Fruit fly (Drosophila melanogaster): ENCODE results near the gene tant.

Gene tant

dm6 chr3L:6082561-6082960 is 27.6 kb downstream of the tant start, which contains the start of gene CG13293 (continued):
- no peak for TF ChIP-seq CG6683 (GFP tag; optimal IDR thresholded peaks at IDR 0.05)
- no peak for TF ChIP-seq CG12299 (tag; optimal IDR thresholded peaks at IDR 0.05)
- TF ChIP-seq CG7556 (GFP tag; optimal IDR thresholded peaks at IDR 0.05) = no peak
- peak; percentile 2 for TF ChIP-seq CG9797 (GFP tag; optimal IDR thresholded peaks at IDR 0.05)
- no peak for TF ChIP-seq CG33213 (GFP tag; optimal IDR thresholded peaks at IDR 0.05)
- no peak for TF ChIP-seq CG17328 (GFP tag; IDR thresholded peaks at IDR 0.05)
- no peak for TF ChIP-seq CG1602 (GFP tag; optimal IDR thresholded peaks at IDR 0.05)
- no peak for TF ChIP-seq zfh2 (GFP tag; optimal IDR thresholded peaks at IDR 0.05)
- TF ChIP-seq row (GFP tag; IDR thresholded peaks at IDR 0.05) = peak; percentile 61; the same call in 2 of the 3 replicates
- no peak for TF ChIP-seq CG17568 (GFP tag; optimal IDR thresholded peaks at IDR 0.05)
- peak; percentile 17 for TF ChIP-seq CG14710 (tag; optimal IDR thresholded peaks at IDR 0.05)
- no peak for TF ChIP-seq fd96Cb (tag; optimal IDR thresholded peaks at IDR 0.05)
- TF ChIP-seq CG11723 (GFP tag; optimal IDR thresholded peaks at IDR 0.05) = no peak
- TF ChIP-seq B-H2 (GFP tag; optimal IDR thresholded peaks at IDR 0.05) = no peak
- no peak for TF ChIP-seq bsh (GFP tag; optimal IDR thresholded peaks at IDR 0.05)
- no peak for TF ChIP-seq CG6854 (GFP tag; optimal IDR thresholded peaks at IDR 0.05)
- no peak for TF ChIP-seq Dfd (GFP tag; optimal IDR thresholded peaks at IDR 0.05)
- no peak for TF ChIP-seq CG7372 (GFP tag; IDR thresholded peaks at IDR 0.05)
- no peak for TF ChIP-seq zen2 (GFP tag; IDR thresholded peaks at IDR 0.05; ENCODE audit: partially characterized antibody)
- no peak for TF ChIP-seq sens-2 (GFP tag; IDR thresholded peaks at IDR 0.05)
- TF ChIP-seq CG6689 (GFP tag; IDR thresholded peaks at IDR 0.05) = no peak
- TF ChIP-seq CoRest (tag; optimal IDR thresholded peaks at IDR 0.05) = no peak
- TF ChIP-seq fd64A (GFP tag; optimal IDR thresholded peaks at IDR 0.05) = no peak
- TF ChIP-seq YL-1 (GFP tag; optimal IDR thresholded peaks at IDR 0.05) = peak; percentile 50
- no peak for TF ChIP-seq ken (GFP tag; IDR thresholded peaks at IDR 0.05)
- TF ChIP-seq NFAT (GFP tag; IDR thresholded peaks at IDR 0.05) = 0 out of 2 replicates have a peak, but pooled peaks have one; percentile 21
- TF ChIP-seq CG1603 (tag; optimal IDR thresholded peaks at IDR 0.05) = peak; percentile 27
- TF ChIP-seq CG14667 (GFP tag; IDR thresholded peaks at IDR 0.05) = no peak
- TF ChIP-seq Lhr (GFP tag; optimal IDR thresholded peaks at IDR 0.05) = no peak
- TF ChIP-seq pum (GFP tag; optimal IDR thresholded peaks at IDR 0.05) = no peak
- no peak for TF ChIP-seq dati (GFP tag; IDR thresholded peaks at IDR 0.05)
- TF ChIP-seq Usf (GFP tag; optimal IDR thresholded peaks at IDR 0.05) = no peak
- no peak for TF ChIP-seq danr (GFP tag; IDR thresholded peaks at IDR 0.05)
- TF ChIP-seq corto (GFP tag; optimal IDR thresholded peaks at IDR 0.05) = no peak
- TF ChIP-seq bbx (GFP tag; IDR thresholded peaks at IDR 0.05; ENCODE audit: partially characterized antibody) = no peak
- no peak for TF ChIP-seq Stat92E (GFP tag; optimal IDR thresholded peaks at IDR 0.05)
- TF ChIP-seq eve (GFP tag; optimal IDR thresholded peaks at IDR 0.05) = no peak
- no peak for TF ChIP-seq Taf1 (GFP tag; IDR thresholded peaks at IDR 0.05)
- TF ChIP-seq btn (GFP tag; optimal IDR thresholded peaks at IDR 0.05) = no peak
- no peak for TF ChIP-seq CG1792 (GFP tag; optimal IDR thresholded peaks at IDR 0.05)
- TF ChIP-seq chinmo (GFP tag; IDR thresholded peaks at IDR 0.05; ENCODE audit: partially characterized antibody) = no peak
- TF ChIP-seq CG30431 (GFP tag; optimal IDR thresholded peaks at IDR 0.05) = no peak
- no peak for TF ChIP-seq CG31388 (GFP tag; optimal IDR thresholded peaks at IDR 0.05)
- TF ChIP-seq Opbp (GFP tag; IDR thresholded peaks at IDR 0.05; ENCODE audit: partially characterized antibody) = no peak
- TF ChIP-seq Spps (tag; optimal IDR thresholded peaks at IDR 0.05) = no peak
- TF ChIP-seq CG9932 (GFP tag; IDR thresholded peaks at IDR 0.05) = no peak
- no peak for TF ChIP-seq CG7987 (GFP tag; optimal IDR thresholded peaks at IDR 0.05)
- no peak for TF ChIP-seq tap (tag; optimal IDR thresholded peaks at IDR 0.05)
- TF ChIP-seq fu2 (GFP tag; optimal IDR thresholded peaks at IDR 0.05) = no peak
- TF ChIP-seq oc (tag; optimal IDR thresholded peaks at IDR 0.05) = no peak
- no peak for TF ChIP-seq D (optimal IDR thresholded peaks at IDR 0.05)
- no peak for TF ChIP-seq D (GFP tag; optimal IDR thresholded peaks at IDR 0.05)

All from whole organism, embryonic.